Worm (Caenorhabditis elegans): ENCODE results near the gene mrps-22.
A peak's percentile ranks its signal among the peaks of the same experiment; 100 is the strongest.

mrps-22 gene

ce11 chrII:10542654-10543456, 39.6 kb upstream of the mrps-22 start (continued):
- TF ChIP-seq egl-44 (GFP tag; IDR thresholded peaks at IDR 0.05) (peak; percentile 19; the same call in 1 of the 2 replicates), snpc-4 (GFP tag; optimal IDR thresholded peaks at IDR 0.05) (no peak), snpc-4 (tag; optimal IDR thresholded peaks at IDR 0.05) (no peak), tlf-1 (GFP tag; optimal IDR thresholded peaks at IDR 0.05) (peak; percentile 31), athp-1 (tag; optimal IDR thresholded peaks at IDR 0.05) (peak; percentile 57), gei-17 (GFP tag; optimal IDR thresholded peaks at IDR 0.05) (peak; percentile 29), lag-1 (GFP tag; IDR thresholded peaks at IDR 0.05) (0 out of 2 replicates have a peak, but pooled peaks have one; percentile 10), let-526 (GFP tag; IDR thresholded peaks at IDR 0.05) (no peak), nhr-90 (tag; optimal IDR thresholded peaks at IDR 0.05) (no peak), nhr-27 (tag; optimal IDR thresholded peaks at IDR 0.05) (peak; percentile 9), F52B5.7 (tag; optimal IDR thresholded peaks at IDR 0.05) (peak; percentile 90), him-1 (tag; optimal IDR thresholded peaks at IDR 0.05) (no peak), F23B12.7 (tag; optimal IDR thresholded peaks at IDR 0.05; ENCODE audit: insufficient read depth) (no peak), mel-28 (tag; optimal IDR thresholded peaks at IDR 0.05; ENCODE audit: borderline replicate concordance) (peak; percentile 63), F10E7.11 (tag; optimal IDR thresholded peaks at IDR 0.05) (peak; percentile 36), aptf-3 (GFP tag; IDR thresholded peaks at IDR 0.05) (no peak), dpff-1 (tag; optimal IDR thresholded peaks at IDR 0.05) (no peak), Y95B8A.8 (GFP tag; IDR thresholded peaks at IDR 0.05) (peak; percentile 16; the same call in 1 of the 2 replicates), Y53F4B.3 (GFP tag; IDR thresholded peaks at IDR 0.05) (peak; percentile 3; the same call in 1 of the 2 replicates), B0336.3 (GFP tag; IDR thresholded peaks at IDR 0.05) (peak; percentile 48), ama-1 (optimal IDR thresholded peaks at IDR 0.05) (peak; percentile 93), ama-1 (GFP tag; optimal IDR thresholded peaks at IDR 0.05) (no peak), lin-35 (GFP tag; optimal IDR thresholded peaks at IDR 0.05) (peak in 2 of 3 experiments; percentile 10 to 11), attf-6 (GFP tag; IDR thresholded peaks at IDR 0.05) (no peak), aptf-2 (GFP tag; conservative IDR thresholded peaks at IDR 0.05) (0 out of 2 replicates have a peak, but pooled peaks have one; percentile 49), T26A5.8 (tag; optimal IDR thresholded peaks at IDR 0.05) (peak; percentile 43), somi-1 (GFP tag; optimal IDR thresholded peaks at IDR 0.05) (peak; percentile 32), D2030.7 (GFP tag; IDR thresholded peaks at IDR 0.05) (no peak), B0261.1 (tag; optimal IDR thresholded peaks at IDR 0.05) (no peak), bed-2 (GFP tag; IDR thresholded peaks at IDR 0.05) (no peak), cebp-1 (GFP tag; IDR thresholded peaks at IDR 0.05) (no peak), cebp-1 (tag; optimal IDR thresholded peaks at IDR 0.05) (peak; percentile 67), B0035.1 (tag; optimal IDR thresholded peaks at IDR 0.05) (no peak), rcor-1 (GFP tag; IDR thresholded peaks at IDR 0.05) (peak; percentile 8; the same call in 1 of the 2 replicates), zfh-2 (GFP tag; conservative IDR thresholded peaks at IDR 0.05) (no peak), ekl-4 (GFP tag; IDR thresholded peaks at IDR 0.05) (peak; percentile 48), snpc-1.3 (tag; optimal IDR thresholded peaks at IDR 0.05; ENCODE audit: insufficient read depth) (no peak), lin-54 (GFP tag; optimal IDR thresholded peaks at IDR 0.05) (peak; percentile 4), ceh-58 (GFP tag; IDR thresholded peaks at IDR 0.05) (0 out of 2 replicates have a peak, but pooled peaks have one; percentile 51), Y67H2A.10 (GFP tag; conservative IDR thresholded peaks at IDR 0.05) (peak; percentile 6), hsf-1 (GFP tag; IDR thresholded peaks at IDR 0.05) (peak; percentile 57), ceh-40 (GFP tag; IDR thresholded peaks at IDR 0.05) (peak; percentile 48; the same call in 1 of the 2 replicates), ztf-28 (GFP tag; IDR thresholded peaks at IDR 0.05) (peak; percentile 58; the same call in 1 of the 2 replicates), Y53G8AR.9 (GFP tag; conservative IDR thresholded peaks at IDR 0.05) (peak; percentile 44; the same call in 1 of the 2 replicates), pbrm-1 (GFP tag; IDR thresholded peaks at IDR 0.05) (peak; percentile 33; the same call in 1 of the 2 replicates), unc-62 (GFP tag; optimal IDR thresholded peaks at IDR 0.05) (no peak), ccch-3 (GFP tag; optimal IDR thresholded peaks at IDR 0.05) (no peak)

Data from whole organism, young adult.